Fruit fly (Drosophila melanogaster): ENCODE results near the gene Tsp39D.

The Tsp39D gene

DNA sequence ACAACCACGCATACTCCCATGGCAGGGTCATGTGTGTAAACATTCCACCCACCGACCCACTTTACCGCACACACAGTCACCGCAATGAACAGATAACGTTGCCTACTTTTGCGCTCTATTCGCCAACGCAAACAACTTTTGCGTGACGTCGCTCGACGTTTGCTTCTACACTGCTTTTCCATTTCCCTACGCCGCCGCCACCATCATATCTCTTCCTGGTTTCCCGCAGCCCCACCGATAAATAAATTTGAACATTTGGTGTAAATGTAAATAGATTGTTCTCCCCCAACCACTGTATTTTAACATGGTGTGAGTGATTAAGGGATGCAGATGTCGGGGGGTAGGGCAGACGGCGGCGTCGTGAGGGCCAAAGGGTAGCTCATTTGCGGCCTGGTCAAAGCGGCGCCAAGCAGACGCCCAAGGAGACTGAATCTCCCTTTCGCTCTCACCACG lies 19.9 kb upstream of the Tsp39D start (continued):
- TF ChIP-seq Hey (tag; optimal IDR thresholded peaks at IDR 0.05) = peak; percentile 11
- no peak for TF ChIP-seq Lpt (GFP tag; optimal IDR thresholded peaks at IDR 0.05)
- TF ChIP-seq CG34224 (GFP tag; IDR thresholded peaks at IDR 0.05; ENCODE audit: partially characterized antibody) = no peak
- peak; percentile 10 for TF ChIP-seq nerfin-1 (tag; optimal IDR thresholded peaks at IDR 0.05)
- no peak for TF ChIP-seq wor (GFP tag; IDR thresholded peaks at IDR 0.05)
- TF ChIP-seq CG1529 (GFP tag; optimal IDR thresholded peaks at IDR 0.05) = peak; percentile 1
- no peak for TF ChIP-seq CG3407 (GFP tag; optimal IDR thresholded peaks at IDR 0.05)
- TF ChIP-seq HmgZ (tag; optimal IDR thresholded peaks at IDR 0.05) = peak; percentile 13
- TF ChIP-seq Dbx (GFP tag; IDR thresholded peaks at IDR 0.05) = no peak
- TF ChIP-seq CG4360 (GFP tag; IDR thresholded peaks at IDR 0.05) = no peak
- no peak for TF ChIP-seq Sox102F (GFP tag; optimal IDR thresholded peaks at IDR 0.05)
- TF ChIP-seq onecut (GFP tag; IDR thresholded peaks at IDR 0.05) = no peak
- no peak for TF ChIP-seq CkIIα-i1 (GFP tag; IDR thresholded peaks at IDR 0.05)
- TF ChIP-seq CG2199 (GFP tag; IDR thresholded peaks at IDR 0.05) = peak; percentile 88
- no peak for TF ChIP-seq CG15269 (tag; optimal IDR thresholded peaks at IDR 0.05)
- TF ChIP-seq CG9215 (GFP tag; IDR thresholded peaks at IDR 0.05) = no peak
- TF ChIP-seq Rfx (GFP tag; IDR thresholded peaks at IDR 0.05) = no peak
- peak; percentile 24 for TF ChIP-seq CG1603 (tag; optimal IDR thresholded peaks at IDR 0.05)
- TF ChIP-seq Fer1 (GFP tag; optimal IDR thresholded peaks at IDR 0.05) = peak; percentile 53
- no peak for TF ChIP-seq CG3163 (GFP tag; optimal IDR thresholded peaks at IDR 0.05)
- TF ChIP-seq ftz-f1 (GFP tag; optimal IDR thresholded peaks at IDR 0.05) = peak; percentile 52
- no peak for TF ChIP-seq E2f1 (GFP tag; IDR thresholded peaks at IDR 0.05)
- TF ChIP-seq CG1792 (GFP tag; optimal IDR thresholded peaks at IDR 0.05) = no peak
- peak; percentile 9 for TF ChIP-seq Nf-YC (tag; optimal IDR thresholded peaks at IDR 0.05)
- no peak for TF ChIP-seq CoRest (tag; optimal IDR thresholded peaks at IDR 0.05)
- TF ChIP-seq zf30C (GFP tag; optimal IDR thresholded peaks at IDR 0.05) = no peak
- TF ChIP-seq sc (optimal IDR thresholded peaks at IDR 0.05) = no peak
- TF ChIP-seq sc (GFP tag; optimal IDR thresholded peaks at IDR 0.05) = no peak
- TF ChIP-seq CG33557 (GFP tag; optimal IDR thresholded peaks at IDR 0.05) = no peak
- no peak for TF ChIP-seq CG14667 (GFP tag; IDR thresholded peaks at IDR 0.05)
- TF ChIP-seq tap (tag; optimal IDR thresholded peaks at IDR 0.05) = peak; percentile 65
- no peak for TF ChIP-seq CG6813 (GFP tag; optimal IDR thresholded peaks at IDR 0.05)
- TF ChIP-seq NfI (GFP tag; optimal IDR thresholded peaks at IDR 0.05) = no peak
- peak; percentile 81 for TF ChIP-seq Ets65A (GFP tag)
- no peak for TF ChIP-seq ato (GFP tag; IDR thresholded peaks at IDR 0.05; ENCODE audit: partially characterized antibody)
- TF ChIP-seq fd64A (GFP tag; optimal IDR thresholded peaks at IDR 0.05) = no peak
- no peak for TF ChIP-seq Mad (GFP tag; optimal IDR thresholded peaks at IDR 0.05)
- TF ChIP-seq CG18599 (GFP tag; optimal IDR thresholded peaks at IDR 0.05) = peak; percentile 31
- no peak for TF ChIP-seq Oli (tag; optimal IDR thresholded peaks at IDR 0.05)
- peak; percentile 60 for TF ChIP-seq CG12769 (tag; optimal IDR thresholded peaks at IDR 0.05)
- TF ChIP-seq CG31365 (tag; optimal IDR thresholded peaks at IDR 0.05) = peak; percentile 90
- no peak for TF ChIP-seq org-1 (GFP tag; optimal IDR thresholded peaks at IDR 0.05)
- TF ChIP-seq Adf1 (GFP tag; IDR thresholded peaks at IDR 0.05) = peak; percentile 51; the same call in 1 of the 2 replicates

DNA sequence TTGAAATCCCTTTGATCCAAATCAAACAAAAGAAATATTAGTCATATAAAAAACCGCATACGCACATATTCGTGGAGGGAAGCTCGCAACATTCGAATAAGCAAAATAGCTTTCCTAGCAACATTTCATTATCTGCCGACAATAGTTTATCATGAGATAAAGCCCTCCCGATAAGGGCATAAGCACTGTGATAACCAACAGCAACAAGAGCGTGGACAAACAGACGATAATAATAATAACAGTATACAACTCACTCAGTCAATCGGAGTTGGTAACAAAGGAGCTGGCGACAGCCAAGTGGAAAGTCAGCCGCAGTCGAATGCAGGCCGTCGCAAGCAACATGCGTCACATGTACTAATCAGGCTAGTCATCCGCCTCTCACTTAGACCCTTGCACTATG lies 15.1 kb upstream of the Tsp39D start:
- TF ChIP-seq CG15601 (tag; optimal IDR thresholded peaks at IDR 0.05) (peak; percentile 5), CG43689 (GFP tag; IDR thresholded peaks at IDR 0.05) (no peak), hb (GFP tag; IDR thresholded peaks at IDR 0.05; ENCODE audit: partially characterized antibody) (no peak), pros (GFP tag; optimal IDR thresholded peaks at IDR 0.05) (peak; percentile 46), mirr (GFP tag; optimal IDR thresholded peaks at IDR 0.05) (peak; percentile 43), Dref (GFP tag; IDR thresholded peaks at IDR 0.05) (no peak), CG34376 (GFP tag; optimal IDR thresholded peaks at IDR 0.05) (peak; percentile 3), CG4707 (GFP tag; optimal IDR thresholded peaks at IDR 0.05) (peak; percentile 58), oc (tag; optimal IDR thresholded peaks at IDR 0.05) (peak; percentile 21), ase (GFP tag; IDR thresholded peaks at IDR 0.05) (no peak), sens (GFP tag) (peak; percentile 15), HLH54F (GFP tag; optimal IDR thresholded peaks at IDR 0.05) (no peak)

All from whole organism, embryonic.